Worm (Caenorhabditis elegans): ENCODE data around the gene T26H5.8.

Gene T26H5.8

ce11 chrV:15436133-15436532 is 3.6 kb upstream of the T26H5.8 start:
- no peak for TF ChIP-seq cog-1 (tag; optimal IDR thresholded peaks at IDR 0.05)

ce11 chrV:15434647-15435046 is 2.1 kb upstream of the T26H5.8 start:
- TF ChIP-seq ref-1 (GFP tag; conservative IDR thresholded peaks at IDR 0.05) (no peak), ztf-29 (GFP tag; IDR thresholded peaks at IDR 0.05) (no peak)

- TF ChIP-seq T22C8.4 (GFP tag; IDR thresholded peaks at IDR 0.05) = no peak
- TF ChIP-seq ztf-23 (GFP tag; IDR thresholded peaks at IDR 0.05) = no peak
- no peak for TF ChIP-seq cog-1 (tag; optimal IDR thresholded peaks at IDR 0.05)
- no peak for TF ChIP-seq ztf-29 (GFP tag; IDR thresholded peaks at IDR 0.05)
- TF ChIP-seq flt-1 (GFP tag; IDR thresholded peaks at IDR 0.05) = no peak
- TF ChIP-seq med-1 (GFP tag; optimal IDR thresholded peaks at IDR 0.05; ENCODE audit: insufficient read depth) = no peak
- no peak for TF ChIP-seq tab-1 (GFP tag; IDR thresholded peaks at IDR 0.05)
- TF ChIP-seq ref-1 (GFP tag; conservative IDR thresholded peaks at IDR 0.05) = no peak
- TF ChIP-seq klf-2 (GFP tag; conservative IDR thresholded peaks at IDR 0.05) = no peak
These were observed 1.0 kb downstream of the T26H5.8 start for ce11 chrV:15431322-15432052.

- TF ChIP-seq med-1 (GFP tag; optimal IDR thresholded peaks at IDR 0.05; ENCODE audit: insufficient read depth) (no peak), ref-1 (GFP tag; conservative IDR thresholded peaks at IDR 0.05) (no peak), klf-2 (GFP tag; conservative IDR thresholded peaks at IDR 0.05) (no peak), tab-1 (GFP tag; IDR thresholded peaks at IDR 0.05) (no peak), cog-1 (tag; optimal IDR thresholded peaks at IDR 0.05) (no peak), ztf-29 (GFP tag; IDR thresholded peaks at IDR 0.05) (no peak), T22C8.4 (GFP tag; IDR thresholded peaks at IDR 0.05) (no peak), ztf-23 (GFP tag; IDR thresholded peaks at IDR 0.05) (no peak), flt-1 (GFP tag; IDR thresholded peaks at IDR 0.05) (no peak)
These were observed 5.6 kb downstream of the T26H5.8 start, which contains the start of gene fbxa-209 for ce11 chrV:15426944-15427343. Gene fbxa-209 (minus strand): TSS chrV:15427044.

- TF ChIP-seq T22C8.4 (GFP tag; IDR thresholded peaks at IDR 0.05) = no peak
- no peak for TF ChIP-seq cog-1 (tag; optimal IDR thresholded peaks at IDR 0.05)
- no peak for TF ChIP-seq flt-1 (GFP tag; IDR thresholded peaks at IDR 0.05)
- no peak for TF ChIP-seq med-1 (GFP tag; optimal IDR thresholded peaks at IDR 0.05; ENCODE audit: insufficient read depth)
- no peak for TF ChIP-seq klf-2 (GFP tag; conservative IDR thresholded peaks at IDR 0.05)
- no peak for TF ChIP-seq tab-1 (GFP tag; IDR thresholded peaks at IDR 0.05)
- no peak for TF ChIP-seq ztf-23 (GFP tag; IDR thresholded peaks at IDR 0.05)
- no peak for TF ChIP-seq ref-1 (GFP tag; conservative IDR thresholded peaks at IDR 0.05)
- TF ChIP-seq ztf-29 (GFP tag; IDR thresholded peaks at IDR 0.05) = no peak
These were observed 7.0 kb downstream of the T26H5.8 start, which contains the start of gene Y36E3A.2 for ce11 chrV:15425368-15426091. Gene Y36E3A.2 (plus strand): TSS chrV:15426041.

ce11 chrV:15423601-15424000 is 8.9 kb downstream of the T26H5.8 start, which contains the start of gene fbxa-104:
Gene fbxa-104 (minus strand): TSS chrV:15423683.
- TF ChIP-seq T22C8.4 (GFP tag; IDR thresholded peaks at IDR 0.05) (no peak), flt-1 (GFP tag; IDR thresholded peaks at IDR 0.05) (no peak), med-1 (GFP tag; optimal IDR thresholded peaks at IDR 0.05; ENCODE audit: insufficient read depth) (no peak), klf-2 (GFP tag; conservative IDR thresholded peaks at IDR 0.05) (no peak), cog-1 (tag; optimal IDR thresholded peaks at IDR 0.05) (no peak), ztf-23 (GFP tag; IDR thresholded peaks at IDR 0.05) (no peak), tab-1 (GFP tag; IDR thresholded peaks at IDR 0.05) (no peak), ztf-29 (GFP tag; IDR thresholded peaks at IDR 0.05) (no peak), ref-1 (GFP tag; conservative IDR thresholded peaks at IDR 0.05) (no peak)

- TF ChIP-seq T22C8.4 (GFP tag; IDR thresholded peaks at IDR 0.05) (no peak), ztf-29 (GFP tag; IDR thresholded peaks at IDR 0.05) (no peak), klf-2 (GFP tag; conservative IDR thresholded peaks at IDR 0.05) (no peak), tab-1 (GFP tag; IDR thresholded peaks at IDR 0.05) (no peak), ref-1 (GFP tag; conservative IDR thresholded peaks at IDR 0.05) (no peak), cog-1 (tag; optimal IDR thresholded peaks at IDR 0.05) (no peak)
These were observed 14.7 kb downstream of the T26H5.8 start, which contains the start of gene T06E6.10 for ce11 chrV:15417822-15418221. Gene T06E6.10 (plus strand): TSS chrV:15418122.

- TF ChIP-seq med-1 (GFP tag; optimal IDR thresholded peaks at IDR 0.05; ENCODE audit: insufficient read depth) = no peak
- no peak for TF ChIP-seq flt-1 (GFP tag; IDR thresholded peaks at IDR 0.05)
- no peak for TF ChIP-seq ztf-29 (GFP tag; IDR thresholded peaks at IDR 0.05)
- TF ChIP-seq klf-2 (GFP tag; conservative IDR thresholded peaks at IDR 0.05) = no peak
- no peak for TF ChIP-seq tab-1 (GFP tag; IDR thresholded peaks at IDR 0.05)
- no peak for TF ChIP-seq cog-1 (tag; optimal IDR thresholded peaks at IDR 0.05)
- TF ChIP-seq ztf-23 (GFP tag; IDR thresholded peaks at IDR 0.05) = no peak
- TF ChIP-seq T22C8.4 (GFP tag; IDR thresholded peaks at IDR 0.05) = no peak
- no peak for TF ChIP-seq ref-1 (GFP tag; conservative IDR thresholded peaks at IDR 0.05)
These were observed 16.6 kb downstream of the T26H5.8 start, which contains the start of gene srh-265 for ce11 chrV:15415951-15416350. Gene srh-265 (plus strand): TSS chrV:15416251.

- no peak for TF ChIP-seq ztf-23 (GFP tag; IDR thresholded peaks at IDR 0.05)
- TF ChIP-seq T22C8.4 (GFP tag; IDR thresholded peaks at IDR 0.05) = no peak
- no peak for TF ChIP-seq flt-1 (GFP tag; IDR thresholded peaks at IDR 0.05)
- no peak for TF ChIP-seq ref-1 (GFP tag; conservative IDR thresholded peaks at IDR 0.05)
- TF ChIP-seq klf-2 (GFP tag; conservative IDR thresholded peaks at IDR 0.05) = no peak
- TF ChIP-seq cog-1 (tag; optimal IDR thresholded peaks at IDR 0.05) = no peak
- TF ChIP-seq tab-1 (GFP tag; IDR thresholded peaks at IDR 0.05) = no peak
- no peak for TF ChIP-seq med-1 (GFP tag; optimal IDR thresholded peaks at IDR 0.05; ENCODE audit: insufficient read depth)
- no peak for TF ChIP-seq ztf-29 (GFP tag; IDR thresholded peaks at IDR 0.05)
These were observed 18.7 kb downstream of the T26H5.8 start, which contains the start of gene srh-264 for ce11 chrV:15413847-15414246. Gene srh-264 (plus strand): TSS chrV:15414147.
